Worm (Caenorhabditis elegans): ENCODE results near the gene wago-5.
A peak's percentile ranks its signal among the peaks of the same experiment; 100 is the strongest.

Gene wago-5

DNA sequence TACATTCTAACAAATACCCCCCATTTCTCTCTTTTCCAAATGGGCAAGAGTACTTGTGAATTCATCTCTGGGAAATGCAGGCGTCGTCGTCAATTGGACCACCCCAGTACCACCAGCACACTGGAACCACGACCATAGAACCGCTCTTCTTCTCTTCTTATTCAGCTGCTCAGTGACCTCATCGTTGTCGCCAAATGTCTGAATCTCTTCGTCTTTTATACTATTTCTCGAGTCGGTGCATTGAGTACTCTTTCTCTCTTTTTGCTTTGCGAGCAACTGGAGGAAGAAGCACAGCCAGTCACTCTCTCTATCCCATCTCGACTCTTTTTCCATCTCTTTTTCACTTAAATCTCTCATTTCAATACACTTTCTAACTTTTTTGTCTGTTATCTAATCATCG lies 35.4 kb downstream of the wago-5 start:
- TF ChIP-seq ceh-36 (tag; optimal IDR thresholded peaks at IDR 0.05) (no peak), F13C5.2 (tag; optimal IDR thresholded peaks at IDR 0.05) (peak; percentile 18)

DNA sequence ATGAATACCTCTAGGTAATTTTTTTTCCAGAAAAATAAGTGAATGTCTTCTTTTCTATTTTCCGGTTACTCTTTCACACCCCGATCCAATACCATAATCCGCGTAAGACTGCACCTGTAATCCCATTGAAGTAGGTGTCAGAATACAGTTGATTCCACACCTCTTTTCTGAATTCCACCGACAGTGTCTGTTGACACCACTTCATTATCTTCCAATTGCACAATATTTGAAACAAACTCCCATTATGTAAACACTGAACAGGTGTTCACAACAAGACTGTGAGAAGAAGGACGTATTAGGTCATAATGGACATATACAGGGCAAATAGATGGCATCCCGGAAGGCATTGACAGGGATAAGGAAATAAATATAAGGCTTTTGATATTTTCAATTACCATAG lies 37.9 kb downstream of the wago-5 start:
- no peak for TF ChIP-seq tbx-11 (GFP tag; IDR thresholded peaks at IDR 0.05)

DNA sequence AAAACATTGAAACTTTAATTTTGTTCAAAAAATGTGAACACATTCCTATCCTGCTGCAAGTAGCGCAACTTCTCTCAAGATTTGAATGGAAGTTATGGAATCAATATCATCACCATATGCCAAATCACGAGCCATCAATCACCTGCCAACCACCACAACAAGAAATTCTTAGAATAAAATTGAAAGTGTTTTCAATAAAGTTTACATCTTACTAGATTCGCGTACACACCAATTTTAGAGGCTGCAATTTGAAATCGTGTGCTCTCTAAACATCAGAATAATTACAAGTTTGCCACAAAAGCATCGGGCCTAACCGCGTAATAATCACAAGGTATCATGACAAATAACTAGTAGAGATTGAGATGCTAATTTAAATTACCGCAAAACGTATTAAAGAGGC lies 40.4 kb downstream of the wago-5 start:
- TF ChIP-seq ceh-13 (GFP tag; optimal IDR thresholded peaks at IDR 0.05): no peak
- TF ChIP-seq F13C5.2 (tag; optimal IDR thresholded peaks at IDR 0.05): no peak
- no peak for TF ChIP-seq sea-1 (GFP tag; conservative IDR thresholded peaks at IDR 0.05)
- TF ChIP-seq ceh-36 (tag; optimal IDR thresholded peaks at IDR 0.05): no peak
- TF ChIP-seq scrt-1 (GFP tag; IDR thresholded peaks at IDR 0.05): no peak
- TF ChIP-seq hmbx-1 (tag; optimal IDR thresholded peaks at IDR 0.05): no peak
- no peak for TF ChIP-seq tra-4 (tag; optimal IDR thresholded peaks at IDR 0.05)
- TF ChIP-seq B0310.2 (tag; optimal IDR thresholded peaks at IDR 0.05): no peak
- TF ChIP-seq ets-7 (tag; optimal IDR thresholded peaks at IDR 0.05): no peak
- TF ChIP-seq tbx-11 (GFP tag; IDR thresholded peaks at IDR 0.05): no peak
- TF ChIP-seq flt-1 (GFP tag; IDR thresholded peaks at IDR 0.05): no peak
- TF ChIP-seq aly-1 (tag; optimal IDR thresholded peaks at IDR 0.05): no peak
- no peak for TF ChIP-seq hmg-4 (GFP tag; optimal IDR thresholded peaks at IDR 0.05)
- TF ChIP-seq tbx-37 (GFP tag; conservative IDR thresholded peaks at IDR 0.05): no peak
- TF ChIP-seq hnd-1 (tag; optimal IDR thresholded peaks at IDR 0.05): no peak
- no peak for TF ChIP-seq ama-1 (optimal IDR thresholded peaks at IDR 0.05)
- no peak for TF ChIP-seq pes-1 (GFP tag; IDR thresholded peaks at IDR 0.05)

DNA sequence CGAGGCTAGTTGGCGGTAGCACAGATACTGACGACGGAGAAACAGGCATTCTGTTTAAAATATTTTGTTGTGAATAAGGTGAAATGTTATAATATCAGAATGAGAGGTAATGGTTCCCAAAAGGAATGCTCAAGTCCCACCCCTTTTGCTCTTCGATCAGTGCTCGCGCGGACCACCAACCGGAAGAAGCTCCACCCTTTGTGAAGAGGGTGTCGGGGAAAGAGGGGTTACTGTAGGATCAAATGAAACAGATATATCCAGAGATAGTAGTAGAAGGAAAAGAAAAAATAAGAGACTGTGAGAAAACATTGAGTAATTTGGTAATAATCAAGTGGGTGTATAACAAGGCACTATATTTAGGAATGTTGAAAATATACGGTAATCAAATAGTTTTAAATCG lies 41.2 kb downstream of the wago-5 start, which contains the start of the genes dmd-5 and F10C1.1:
Gene dmd-5, minus strand, starts transcription at position 101 of the 400 bp plus-strand sequence.
Gene F10C1.1, plus strand, starts transcription at position 110 of the 400 bp plus-strand sequence.
- TF ChIP-seq aly-1 (tag; optimal IDR thresholded peaks at IDR 0.05): no peak
- TF ChIP-seq ceh-13 (GFP tag; optimal IDR thresholded peaks at IDR 0.05): no peak
- TF ChIP-seq B0310.2 (tag; optimal IDR thresholded peaks at IDR 0.05): no peak
- no peak for TF ChIP-seq ama-1 (optimal IDR thresholded peaks at IDR 0.05)
- no peak for TF ChIP-seq flt-1 (GFP tag; IDR thresholded peaks at IDR 0.05)
- no peak for TF ChIP-seq tra-4 (tag; optimal IDR thresholded peaks at IDR 0.05)
- TF ChIP-seq tbx-11 (GFP tag; IDR thresholded peaks at IDR 0.05): no peak
- no peak for TF ChIP-seq F13C5.2 (tag; optimal IDR thresholded peaks at IDR 0.05)
- TF ChIP-seq ets-7 (tag; optimal IDR thresholded peaks at IDR 0.05): no peak
- no peak for TF ChIP-seq hnd-1 (tag; optimal IDR thresholded peaks at IDR 0.05)
- no peak for TF ChIP-seq hmbx-1 (tag; optimal IDR thresholded peaks at IDR 0.05)
- TF ChIP-seq sea-1 (GFP tag; conservative IDR thresholded peaks at IDR 0.05): no peak

ce11 chrII:5772547-5773142 lies 42.6 kb downstream of the wago-5 start:
- peak; percentile 59 for TF ChIP-seq hnd-1 (tag; optimal IDR thresholded peaks at IDR 0.05)
- peak; percentile 47 for TF ChIP-seq B0310.2 (tag; optimal IDR thresholded peaks at IDR 0.05)
- TF ChIP-seq ama-1 (optimal IDR thresholded peaks at IDR 0.05): no peak
- no peak for TF ChIP-seq sea-1 (GFP tag; conservative IDR thresholded peaks at IDR 0.05)
- no peak for TF ChIP-seq ets-7 (tag; optimal IDR thresholded peaks at IDR 0.05)
- TF ChIP-seq hmg-4 (GFP tag; optimal IDR thresholded peaks at IDR 0.05): peak; percentile 62
- peak; percentile 56; the same call in 1 of the 2 replicates for TF ChIP-seq flt-1 (GFP tag; IDR thresholded peaks at IDR 0.05)
- TF ChIP-seq scrt-1 (GFP tag; IDR thresholded peaks at IDR 0.05): peak; percentile 75
- TF ChIP-seq F13C5.2 (tag; optimal IDR thresholded peaks at IDR 0.05): peak; percentile 66
- peak; percentile 78 for TF ChIP-seq tbx-11 (GFP tag; IDR thresholded peaks at IDR 0.05)
- peak; percentile 64 for TF ChIP-seq tbx-37 (GFP tag; conservative IDR thresholded peaks at IDR 0.05)
- no peak for TF ChIP-seq hmbx-1 (tag; optimal IDR thresholded peaks at IDR 0.05)
- TF ChIP-seq ceh-13 (GFP tag; optimal IDR thresholded peaks at IDR 0.05): peak; percentile 38
- peak; percentile 78 for TF ChIP-seq pes-1 (GFP tag; IDR thresholded peaks at IDR 0.05)
- TF ChIP-seq ceh-36 (tag; optimal IDR thresholded peaks at IDR 0.05): peak; percentile 89
- no peak for TF ChIP-seq aly-1 (tag; optimal IDR thresholded peaks at IDR 0.05)

DNA sequence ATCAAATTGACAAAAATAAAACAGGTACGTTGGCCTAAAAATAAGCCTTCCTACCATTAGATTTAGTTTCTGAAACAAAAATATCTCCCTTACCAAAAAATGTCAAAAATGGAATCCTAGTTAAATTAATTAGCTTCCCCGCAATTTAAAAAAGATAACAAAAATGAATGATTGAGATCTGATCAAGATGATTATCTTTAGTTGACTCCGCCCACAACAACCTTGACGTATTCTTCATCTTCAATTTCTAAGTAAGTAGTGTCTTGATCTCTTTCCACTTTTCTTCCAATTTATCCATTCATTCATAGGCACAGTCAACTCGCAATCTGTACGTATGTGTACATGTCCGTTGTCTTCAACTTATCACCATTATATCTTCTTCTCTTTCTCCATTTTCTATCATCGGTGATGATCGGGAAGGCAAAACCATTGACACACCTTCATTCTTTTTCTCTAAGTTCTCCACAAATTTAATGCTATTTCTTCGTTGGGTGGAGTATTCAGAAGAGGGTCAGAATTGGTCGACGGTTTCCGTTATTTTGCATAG lies 46.9 kb downstream of the wago-5 start:
- TF ChIP-seq ceh-36 (tag; optimal IDR thresholded peaks at IDR 0.05) (no peak), flt-1 (GFP tag; IDR thresholded peaks at IDR 0.05) (no peak), hmbx-1 (tag; optimal IDR thresholded peaks at IDR 0.05) (no peak)

DNA sequence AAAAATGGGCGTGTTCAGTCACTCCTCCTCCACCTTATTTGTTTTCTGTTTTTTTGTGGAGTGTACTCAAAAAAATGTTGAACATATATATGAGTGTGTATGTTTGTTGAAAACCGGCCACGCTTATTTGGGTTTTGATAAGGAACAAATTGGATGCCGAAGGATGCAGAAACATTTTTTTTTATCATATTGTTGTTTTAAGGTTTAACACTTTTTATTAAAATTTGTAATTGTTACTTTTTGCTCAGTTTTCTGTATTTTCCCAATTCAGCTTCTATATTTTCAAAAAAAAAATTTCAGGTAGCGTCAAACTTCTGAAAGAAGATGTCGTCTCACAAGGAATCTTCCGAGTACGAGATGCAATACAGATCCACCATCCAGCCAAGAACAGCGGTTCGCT lies 50.0 kb downstream of the wago-5 start, which contains the start of gene ifb-1:
Gene ifb-1, plus strand, starts transcription at position 301 of the 400 bp plus-strand sequence.
- TF ChIP-seq hnd-1 (tag; optimal IDR thresholded peaks at IDR 0.05): no peak
- TF ChIP-seq pes-1 (GFP tag; IDR thresholded peaks at IDR 0.05): no peak
- no peak for TF ChIP-seq F13C5.2 (tag; optimal IDR thresholded peaks at IDR 0.05)
- TF ChIP-seq sea-1 (GFP tag; conservative IDR thresholded peaks at IDR 0.05): no peak

Measured in whole organism, early embryonic.